Worm (Caenorhabditis elegans): ENCODE data around the gene C27B7.2.

C27B7.2 gene

DNA sequence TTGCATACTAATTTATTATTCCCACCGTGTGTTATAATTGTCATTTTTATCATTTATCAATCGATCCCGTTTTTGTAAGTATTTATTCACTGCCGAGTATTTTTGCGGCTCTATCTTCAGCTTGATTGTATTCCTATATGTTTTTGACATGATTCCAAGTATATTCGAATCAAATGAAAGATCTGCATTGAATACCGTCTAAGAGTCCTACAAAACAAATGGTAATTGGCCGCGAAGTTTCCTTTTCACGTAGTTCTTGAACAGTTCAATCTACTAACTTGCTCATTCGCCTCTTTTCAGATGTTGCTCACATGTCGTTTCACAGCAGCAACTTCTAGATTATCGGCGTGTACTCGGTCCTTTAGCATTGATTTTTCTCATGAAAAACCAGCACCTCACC is at the start of gene C27B7.2:
TSS of gene C27B7.2 (plus strand) at position 301 of the 400 bp plus-strand sequence.
- no peak for TF ChIP-seq W03F9.2 (tag; optimal IDR thresholded peaks at IDR 0.05)
- no peak for TF ChIP-seq dao-5 (tag; optimal IDR thresholded peaks at IDR 0.05)
- TF ChIP-seq him-1 (tag; optimal IDR thresholded peaks at IDR 0.05) = no peak

DNA sequence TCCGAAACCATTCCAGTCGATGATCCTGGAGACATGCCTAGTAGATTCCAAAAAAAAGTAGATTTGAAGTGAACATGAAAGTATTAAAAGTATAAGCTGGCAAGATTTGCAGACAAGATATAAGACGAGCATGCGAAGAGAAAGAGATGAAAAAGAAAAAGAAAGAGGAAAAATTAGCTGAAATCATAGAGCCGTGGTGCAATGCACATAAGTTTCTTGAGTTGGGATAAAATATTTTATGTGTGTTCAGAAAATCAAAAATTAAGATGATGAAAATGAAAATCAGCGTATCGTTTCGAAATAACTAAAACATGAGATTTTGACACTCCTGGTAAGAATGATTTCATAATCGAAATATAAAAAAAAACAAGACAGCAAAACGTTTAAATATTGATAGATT is 48.2 kb upstream of the C27B7.2 start, which contains the start of gene T11B7.2:
TSS of gene T11B7.2 (minus strand) at position 101 of the 400 bp plus-strand sequence.
- no peak for TF ChIP-seq him-1 (tag; optimal IDR thresholded peaks at IDR 0.05)
- no peak for TF ChIP-seq dao-5 (tag; optimal IDR thresholded peaks at IDR 0.05)
- TF ChIP-seq W03F9.2 (tag; optimal IDR thresholded peaks at IDR 0.05) = no peak

DNA sequence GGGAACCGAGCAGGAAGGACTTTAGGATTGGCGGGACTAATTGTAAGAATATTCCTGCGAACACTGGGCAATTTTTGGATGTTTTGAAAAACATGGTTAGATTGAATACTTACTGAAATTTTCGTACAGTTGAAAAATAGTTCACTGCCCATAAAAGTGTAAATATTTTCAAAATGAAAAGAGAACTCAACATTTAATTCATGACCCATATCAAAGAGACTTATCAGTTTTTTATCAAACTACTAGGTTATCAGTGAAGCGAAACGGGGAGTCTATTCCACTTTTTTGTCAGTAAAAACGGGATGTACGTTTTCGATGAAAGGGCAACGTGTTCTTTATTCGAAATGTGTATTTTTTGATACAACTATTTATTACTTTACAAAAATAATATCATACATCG is 46.7 kb upstream of the C27B7.2 start:
- no peak for TF ChIP-seq him-1 (tag; optimal IDR thresholded peaks at IDR 0.05)
- TF ChIP-seq dao-5 (tag; optimal IDR thresholded peaks at IDR 0.05) = no peak
- no peak for TF ChIP-seq W03F9.2 (tag; optimal IDR thresholded peaks at IDR 0.05)

DNA sequence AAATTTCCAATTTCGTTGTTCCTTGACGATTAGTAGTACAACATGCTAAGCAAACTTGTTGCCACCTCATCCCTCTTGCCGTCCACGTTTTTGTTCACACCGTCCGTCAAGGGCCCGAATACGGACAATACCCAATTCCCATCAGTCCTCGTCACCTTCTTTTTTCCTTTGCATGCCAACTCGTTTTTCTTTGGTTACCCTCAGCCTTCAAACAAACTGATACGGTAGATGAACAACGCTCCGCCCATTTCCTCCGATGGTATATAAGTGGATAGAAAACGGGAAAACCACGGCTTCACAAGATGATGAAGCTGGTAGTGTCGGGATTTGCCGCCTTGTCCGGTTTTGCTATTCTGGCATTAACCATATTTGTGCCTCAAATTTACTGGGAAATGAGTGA is 44.7 kb upstream of the C27B7.2 start, which contains the start of gene col-118:
TSS of gene col-118 (plus strand) at position 301 of the 400 bp plus-strand sequence.
- TF ChIP-seq dao-5 (tag; optimal IDR thresholded peaks at IDR 0.05) (no peak), him-1 (tag; optimal IDR thresholded peaks at IDR 0.05) (no peak), W03F9.2 (tag; optimal IDR thresholded peaks at IDR 0.05) (no peak)

DNA sequence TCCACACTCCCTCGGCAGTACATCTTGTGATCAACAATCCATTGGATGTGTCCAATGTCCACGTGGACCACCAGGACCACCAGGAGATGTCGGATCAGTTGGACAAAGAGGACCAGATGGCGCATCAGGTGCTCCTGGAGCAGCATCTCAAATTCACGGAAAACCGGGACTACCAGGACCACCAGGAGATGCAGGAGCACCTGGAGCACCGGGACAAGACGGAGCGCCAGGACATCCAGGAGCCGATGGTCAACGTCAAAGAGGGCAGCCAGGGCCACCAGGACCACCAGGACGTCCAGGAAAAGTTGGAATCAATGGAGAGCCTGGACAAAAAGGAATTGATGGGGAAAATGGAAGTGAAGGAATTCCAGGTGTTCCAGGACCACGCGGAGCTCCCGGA is 43.7 kb upstream of the C27B7.2 start:
- no peak for TF ChIP-seq dao-5 (tag; optimal IDR thresholded peaks at IDR 0.05)
- TF ChIP-seq W03F9.2 (tag; optimal IDR thresholded peaks at IDR 0.05) = no peak
- TF ChIP-seq him-1 (tag; optimal IDR thresholded peaks at IDR 0.05) = no peak

DNA sequence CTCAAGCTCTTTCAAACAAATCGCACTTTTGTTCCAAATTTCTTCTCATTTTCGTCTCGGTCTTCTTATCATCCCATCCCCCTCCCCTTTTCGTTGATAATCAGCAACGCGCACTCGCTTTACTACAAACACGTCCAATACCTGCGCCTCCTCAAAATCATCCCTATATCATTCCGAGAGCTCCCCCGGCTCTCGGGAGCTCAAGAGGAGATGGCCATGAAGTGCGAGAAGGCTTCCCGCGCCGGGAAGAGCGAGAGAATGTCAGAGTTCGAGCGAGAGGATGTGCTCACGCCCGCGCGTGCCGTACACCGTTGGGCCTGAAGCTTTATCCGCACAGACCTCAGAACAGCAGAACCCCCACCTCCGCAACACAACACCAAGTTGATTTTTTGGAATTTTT is 41.9 kb upstream of the C27B7.2 start:
- TF ChIP-seq W03F9.2 (tag; optimal IDR thresholded peaks at IDR 0.05) (no peak), dao-5 (tag; optimal IDR thresholded peaks at IDR 0.05) (no peak)

DNA sequence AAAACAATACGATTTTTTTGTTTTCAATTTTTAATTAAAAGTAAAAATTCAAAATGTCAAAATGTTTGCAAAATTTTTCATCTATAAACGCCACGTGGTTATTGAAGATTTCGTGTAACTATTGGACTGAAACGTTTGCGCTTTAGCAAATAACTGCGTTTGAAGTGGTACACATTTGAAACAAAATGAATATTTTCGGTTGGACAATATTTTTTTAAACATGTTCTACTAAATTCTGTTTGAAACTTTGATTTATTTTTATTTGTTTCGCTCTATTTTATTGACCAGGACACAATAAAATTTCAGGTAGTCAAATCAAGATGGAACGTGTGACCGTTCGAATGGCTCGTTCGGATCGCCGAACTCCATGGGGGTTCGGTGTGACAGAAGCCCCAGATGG is 40.5 kb upstream of the C27B7.2 start, which contains the start of gene alp-1:
TSS of gene alp-1 (plus strand) at position 301 of the 400 bp plus-strand sequence.
- TF ChIP-seq dao-5 (tag; optimal IDR thresholded peaks at IDR 0.05) (no peak), W03F9.2 (tag; optimal IDR thresholded peaks at IDR 0.05) (no peak), him-1 (tag; optimal IDR thresholded peaks at IDR 0.05) (no peak)

DNA sequence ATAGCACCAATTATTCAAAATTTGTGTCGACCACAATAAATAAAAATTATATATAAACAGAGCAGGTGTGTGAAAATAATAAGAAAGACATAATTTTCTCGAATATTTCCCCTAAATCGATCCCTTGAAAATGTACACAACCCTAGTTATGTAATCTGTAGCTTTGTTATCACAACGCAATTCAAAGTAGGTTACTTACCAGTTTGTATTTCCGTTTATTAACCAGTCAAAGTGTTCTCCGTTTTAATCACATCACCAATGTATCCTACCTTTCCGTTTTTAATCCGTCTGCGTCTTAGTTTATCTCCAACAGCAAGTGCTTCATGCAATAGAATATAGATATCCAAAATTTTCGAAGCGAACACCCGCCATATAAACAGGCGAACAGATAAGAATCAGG is 39.4 kb upstream of the C27B7.2 start:
- TF ChIP-seq W03F9.2 (tag; optimal IDR thresholded peaks at IDR 0.05) = no peak
- TF ChIP-seq dao-5 (tag; optimal IDR thresholded peaks at IDR 0.05) = no peak
- TF ChIP-seq him-1 (tag; optimal IDR thresholded peaks at IDR 0.05) = no peak

DNA sequence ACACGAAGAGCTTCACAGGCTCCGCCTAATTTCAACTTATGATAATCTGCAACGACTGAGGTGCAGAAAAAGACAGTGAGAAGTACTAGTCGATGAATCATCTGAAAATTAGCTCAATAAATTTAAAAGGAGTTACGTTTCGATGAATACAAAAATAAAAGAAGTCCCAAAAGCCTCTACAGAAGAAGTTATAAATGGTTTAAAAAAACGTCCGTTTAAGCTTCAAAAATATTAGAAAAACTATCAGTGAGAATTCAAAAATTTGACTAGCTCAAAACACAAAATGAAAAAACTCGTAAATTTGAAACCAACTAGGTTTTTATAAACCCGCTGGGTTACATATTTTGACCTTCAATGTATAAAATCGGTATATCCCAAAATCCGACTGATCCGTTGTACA is 36.7 kb upstream of the C27B7.2 start, which contains the start of gene T11B7.5:
TSS of gene T11B7.5 (minus strand) at position 101 of the 400 bp plus-strand sequence.
- TF ChIP-seq dao-5 (tag; optimal IDR thresholded peaks at IDR 0.05) (no peak), him-1 (tag; optimal IDR thresholded peaks at IDR 0.05) (no peak), W03F9.2 (tag; optimal IDR thresholded peaks at IDR 0.05) (no peak)

DNA sequence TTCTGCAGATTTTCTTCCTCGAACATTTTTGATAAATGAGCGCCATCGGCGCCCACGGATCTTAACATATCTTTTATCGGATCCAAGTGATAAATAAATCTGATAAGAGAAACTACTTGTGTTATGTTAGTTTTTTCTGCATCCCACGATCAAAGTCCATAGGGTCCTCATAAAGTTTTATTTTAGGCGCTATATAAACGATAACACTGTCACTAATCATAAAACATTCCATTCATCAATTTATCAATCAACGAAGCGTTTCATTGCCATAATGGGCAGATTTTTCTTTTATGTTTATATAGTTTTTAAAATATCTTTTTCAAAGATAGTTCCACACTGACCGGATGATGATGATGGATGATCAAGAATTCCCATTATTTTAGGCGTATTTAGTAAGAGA is 28.0 kb upstream of the C27B7.2 start:
- TF ChIP-seq him-1 (tag; optimal IDR thresholded peaks at IDR 0.05) (no peak), W03F9.2 (tag; optimal IDR thresholded peaks at IDR 0.05) (no peak), dao-5 (tag; optimal IDR thresholded peaks at IDR 0.05) (no peak)

DNA sequence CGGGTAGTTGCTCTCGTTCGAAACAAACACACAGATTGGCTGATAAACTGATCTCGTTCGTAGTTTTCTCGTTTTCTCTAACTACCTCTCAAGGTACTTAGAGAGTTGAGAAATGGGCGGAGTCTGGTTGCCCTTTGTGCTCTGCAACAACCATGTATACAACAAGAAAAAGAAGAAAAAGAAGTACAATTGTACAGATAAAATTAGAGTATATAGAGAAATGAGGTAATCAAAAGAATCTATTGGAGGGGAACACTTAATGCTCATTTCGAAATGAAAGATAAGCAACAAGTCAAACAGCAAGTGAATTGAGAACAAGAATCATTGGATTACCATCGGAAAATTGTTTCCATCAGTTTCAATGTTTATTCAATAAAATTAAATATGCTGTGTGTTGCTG is 27.3 kb upstream of the C27B7.2 start, which contains the start of gene C09G9.1:
TSS of gene C09G9.1 (minus strand) at position 143 of the 400 bp plus-strand sequence.
- TF ChIP-seq W03F9.2 (tag; optimal IDR thresholded peaks at IDR 0.05) = no peak
- TF ChIP-seq him-1 (tag; optimal IDR thresholded peaks at IDR 0.05) = no peak
- no peak for TF ChIP-seq dao-5 (tag; optimal IDR thresholded peaks at IDR 0.05)

DNA sequence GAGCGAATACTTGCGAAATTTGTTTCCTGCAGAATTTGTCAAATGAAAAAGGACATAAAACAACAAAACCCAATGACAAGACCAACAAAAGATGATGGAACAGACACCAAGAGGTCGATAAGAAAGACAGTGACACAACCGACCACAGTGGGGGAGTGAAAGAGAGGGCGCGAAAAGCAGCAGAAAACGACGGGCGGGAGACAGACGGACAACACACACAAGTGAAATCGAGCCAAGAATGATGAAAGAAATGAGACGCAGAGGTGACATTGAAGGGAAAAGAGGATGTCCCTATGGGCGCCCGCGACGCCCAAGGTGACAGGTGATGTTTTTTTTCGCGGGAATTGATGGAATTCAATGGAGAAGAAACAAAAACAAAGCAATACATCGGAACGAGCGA is 26.6 kb upstream of the C27B7.2 start:
- TF ChIP-seq W03F9.2 (tag; optimal IDR thresholded peaks at IDR 0.05) = peak; percentile 74
- no peak for TF ChIP-seq dao-5 (tag; optimal IDR thresholded peaks at IDR 0.05)
- no peak for TF ChIP-seq him-1 (tag; optimal IDR thresholded peaks at IDR 0.05)

DNA sequence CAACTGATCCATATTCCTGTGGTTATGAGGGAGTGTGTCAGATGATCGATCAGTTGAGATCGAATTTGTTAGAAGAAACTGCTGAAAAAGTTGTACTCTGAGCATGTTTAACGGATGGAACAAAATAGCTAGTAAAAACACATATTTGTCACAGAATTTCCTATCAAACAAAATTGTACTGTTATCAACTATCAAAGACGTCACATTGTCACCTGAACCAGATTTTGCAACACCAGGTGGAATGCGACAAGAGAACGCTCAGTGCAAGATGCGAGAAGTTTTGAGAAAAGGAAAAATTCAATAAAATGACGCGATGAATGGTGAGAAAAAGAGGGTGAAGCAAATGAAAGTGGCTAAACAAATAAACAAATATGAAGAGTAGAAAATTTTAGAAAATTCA is 25.1 kb upstream of the C27B7.2 start:
- TF ChIP-seq W03F9.2 (tag; optimal IDR thresholded peaks at IDR 0.05) = no peak
- TF ChIP-seq him-1 (tag; optimal IDR thresholded peaks at IDR 0.05) = no peak
- no peak for TF ChIP-seq dao-5 (tag; optimal IDR thresholded peaks at IDR 0.05)

DNA sequence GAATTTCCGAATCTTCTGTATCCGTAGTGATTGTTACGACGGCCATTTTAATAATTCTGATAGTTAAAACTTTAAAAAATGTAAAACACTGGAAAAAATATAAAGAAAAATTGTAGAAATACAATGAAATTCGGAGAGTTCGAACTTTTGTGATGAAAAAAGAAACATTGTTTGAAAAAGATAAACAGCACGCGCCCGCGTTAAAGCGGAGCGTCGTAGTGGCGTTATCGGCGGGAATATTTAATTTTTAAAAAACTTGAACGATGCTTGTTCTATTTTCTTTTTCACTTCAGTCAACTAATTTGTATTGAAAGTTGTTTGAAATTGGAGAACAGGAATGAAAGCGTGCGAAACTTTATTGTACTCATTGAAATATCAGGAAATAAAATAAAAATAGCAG is 23.0 kb upstream of the C27B7.2 start, which contains the start of gene npp-23:
TSS of gene npp-23 (minus strand) at position 56 of the 400 bp plus-strand sequence.
- TF ChIP-seq him-1 (tag; optimal IDR thresholded peaks at IDR 0.05) (no peak), W03F9.2 (tag; optimal IDR thresholded peaks at IDR 0.05) (no peak), dao-5 (tag; optimal IDR thresholded peaks at IDR 0.05) (no peak)

DNA sequence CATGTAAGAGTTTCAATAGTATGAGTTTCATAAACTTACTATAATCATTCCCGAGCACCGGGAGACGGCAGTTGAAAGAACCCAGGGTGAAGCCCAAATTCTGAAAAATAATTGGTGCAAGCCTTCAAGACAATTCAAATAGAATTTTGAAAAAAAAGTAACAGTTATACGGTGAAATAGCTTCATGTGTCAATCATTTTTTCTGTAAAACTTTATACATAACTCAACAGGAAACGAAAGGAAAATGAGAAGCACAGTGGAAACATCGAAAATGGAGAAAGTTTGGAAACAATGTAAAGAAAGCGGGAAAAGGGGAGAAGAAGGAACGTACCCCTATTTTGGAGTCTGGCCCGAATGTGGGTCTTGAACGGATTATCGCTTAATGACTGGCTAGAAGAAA is 19.7 kb upstream of the C27B7.2 start, which contains the start of gene C09G9.3:
TSS of gene C09G9.3 (minus strand) at position 101 of the 400 bp plus-strand sequence.
- no peak for TF ChIP-seq dao-5 (tag; optimal IDR thresholded peaks at IDR 0.05)
- no peak for TF ChIP-seq W03F9.2 (tag; optimal IDR thresholded peaks at IDR 0.05)
- no peak for TF ChIP-seq him-1 (tag; optimal IDR thresholded peaks at IDR 0.05)

Data from whole organism, L4/young adult.